Worm (Caenorhabditis elegans) whole organism, mixed stage, embryonic: ENCODE results near the gene T12A7.9.

Experiments used
- nhr-12 ChIP-seq: fragments of 150-350 bp; optimal IDR thresholded peaks from 2 replicates; lab custom pipeline; 2014; ENCODE audit warnings: missing biosample characterization, missing genetic modification characterization
- nhr-237 ChIP-seq: fragments of 150-350 bp; optimal IDR thresholded peaks from 2 replicates; lab custom pipeline; 2014; ENCODE audit warnings: missing biosample characterization, missing genetic modification characterization
- sem-2 ChIP-seq: fragments of 200-800 bp; sonication (Bioruptor generic); optimal IDR thresholded peaks from 2 replicates; lab custom pipeline; 2018; ENCODE audit warnings: mild to moderate bottlenecking, missing genetic modification characterization, missing compliant biosample characterization
- unc-39 ChIP-seq: fragments of 150-350 bp; optimal IDR thresholded peaks from 2 replicates; lab custom pipeline; 2014; ENCODE audit warnings: missing biosample characterization, missing genetic modification characterization
- unc-62 ChIP-seq: fragments of 150-350 bp; optimal IDR thresholded peaks from 2 replicates; lab custom pipeline; 2014; ENCODE audit warnings: missing biosample characterization, missing genetic modification reagents, missing genetic modification characterization

- TF ChIP-seq unc-39 (tag; lab: Kevin White, UChicago) (no peak), unc-62 (GFP tag; lab: Kevin White, UChicago) (no peak), nhr-237 (tag; lab: Kevin White, UChicago) (no peak), nhr-12 (tag; lab: Kevin White, UChicago) (no peak), sem-2 (GFP tag; lab: Kevin White, UChicago) (no peak)
Observed at ce11 chrIV:11772119-11772518, 16.3 kb upstream of the T12A7.9 start.
